Worm (Caenorhabditis elegans) whole organism, midembryonic: ENCODE data around the gene odr-3.
"Not testable (repeated sequence)": the region's sequence is repeated elsewhere in the genome, so short reads cannot be mapped to it uniquely, and the experiment has no call there.

ENCODE experiments used
- tab-1 ChIP-seq: fragments of 200-800 bp; sonication (Bioruptor generic); IDR thresholded peaks from 2 replicates; pipeline ENCODE4 v1.3.6; 2022; ENCODE audit warnings: missing genetic modification characterization, missing compliant biosample characterization
- ztf-29 ChIP-seq: fragments of 200-800 bp; sonication (Bioruptor generic); IDR thresholded peaks from 2 replicates; pipeline ENCODE4 v1.3.6; 2022; ENCODE audit warnings: missing genetic modification reagents, missing genetic modification characterization, missing compliant biosample characterization

- TF ChIP-seq ztf-29 (GFP tag; lab: Robert Waterston, UW) = not testable (repeated sequence)
- 0 out of 2 replicates have a peak, but pooled peaks have one; percentile 41 for TF ChIP-seq tab-1 (GFP tag; lab: Robert Waterston, UW)
These were observed 9.6 kb downstream of the odr-3 start for ce11 chrV:13239720-13240119.
